Fruit fly (Drosophila melanogaster) whole organism, embryonic: ENCODE data around the gene Ugt36D1.

Source experiments
- Aef1 ChIP-seq: fragments of 200-800 bp; sonication (Bioruptor generic); IDR thresholded peaks from 3 replicates; pipeline ENCODE4 v1.3.6; 2022; ENCODE audit warnings: missing biosample characterization, missing genetic modification characterization
- Asciz ChIP-seq: fragments of 200-800 bp; sonication (Bioruptor generic); optimal IDR thresholded peaks from 2 replicates; lab custom pipeline; 2017; ENCODE audit warnings: missing biosample characterization, mild to moderate bottlenecking, missing genetic modification characterization, missing genetic modification reagents
- Blimp-1 ChIP-seq: fragments of 200-800 bp; sonication (Bioruptor generic); optimal IDR thresholded peaks from 3 replicates; lab custom pipeline; 2018; ENCODE audit warnings: missing biosample characterization, missing genetic modification characterization, mild to moderate bottlenecking, moderate library complexity, missing genetic modification reagents
- C15 ChIP-seq: fragments of 200-800 bp; sonication (Bioruptor generic); IDR thresholded peaks from 3 replicates; pipeline ENCODE4 v1.3.6; 2022; ENCODE audit warnings: missing biosample characterization, missing genetic modification characterization
- CG10654 ChIP-seq: fragments of 200-800 bp; sonication (Bioruptor generic); optimal IDR thresholded peaks from 2 replicates; lab custom pipeline; 2016; ENCODE audit warnings: missing biosample characterization, missing genetic modification characterization
- CG13287 ChIP-seq: fragments of 200-800 bp; sonication (Bioruptor generic); IDR thresholded peaks from 2 replicates; pipeline ENCODE4 v1.3.6; 2022; ENCODE audit warnings: missing biosample characterization, missing genetic modification characterization; ENCODE audit not compliant: partially characterized antibody
- CG1529 ChIP-seq: fragments of 200-800 bp; sonication (Bioruptor generic); optimal IDR thresholded peaks from 3 replicates; lab custom pipeline; 2018; ENCODE audit warnings: missing biosample characterization, missing genetic modification characterization
- CG15601 ChIP-seq: fragments of 200-800 bp; sonication (Bioruptor generic); optimal IDR thresholded peaks from 3 replicates; lab custom pipeline; 2019; ENCODE audit warnings: missing biosample characterization, mild to moderate bottlenecking, missing genetic modification characterization, moderate library complexity
- CG17359 ChIP-seq: fragments of 200-800 bp; sonication (Bioruptor generic); optimal IDR thresholded peaks from 3 replicates; lab custom pipeline; 2018; ENCODE audit warnings: missing biosample characterization, mild to moderate bottlenecking, missing genetic modification characterization, moderate library complexity
- CG18599 ChIP-seq: fragments of 200-800 bp; sonication (Bioruptor generic); optimal IDR thresholded peaks from 3 replicates; lab custom pipeline; 2017; ENCODE audit warnings: missing biosample characterization, missing genetic modification characterization, mild to moderate bottlenecking, moderate library complexity, missing genetic modification reagents
- CG2199 ChIP-seq: fragments of 200-800 bp; sonication (Bioruptor generic); IDR thresholded peaks from 3 replicates; pipeline ENCODE4 v1.3.6; 2022; ENCODE audit warnings: missing biosample characterization, missing genetic modification characterization
- CG3065 ChIP-seq: fragments of 200-800 bp; sonication (Bioruptor generic); optimal IDR thresholded peaks from 2 replicates; lab custom pipeline; 2016; ENCODE audit warnings: missing biosample characterization, missing genetic modification characterization
- CG3163 ChIP-seq: fragments of 200-800 bp; sonication (Bioruptor generic); optimal IDR thresholded peaks from 3 replicates; lab custom pipeline; 2016; ENCODE audit warnings: missing biosample characterization, missing genetic modification characterization
- CG34376 ChIP-seq: fragments of 200-800 bp; sonication (Bioruptor generic); optimal IDR thresholded peaks from 2 replicates; lab custom pipeline; 2018; ENCODE audit warnings: missing biosample characterization, mild to moderate bottlenecking, missing genetic modification characterization
- CG3726 ChIP-seq: fragments of 200-800 bp; sonication (Bioruptor generic); IDR thresholded peaks from 3 replicates; pipeline ENCODE4, ENCODE4 v1.3.6; 2022; ENCODE audit warnings: missing biosample characterization, missing genetic modification characterization
- CG4617 ChIP-seq: fragments of 200-800 bp; sonication (Bioruptor generic); optimal IDR thresholded peaks from 3 replicates; lab custom pipeline; 2016; ENCODE audit warnings: missing biosample characterization, missing genetic modification characterization, borderline replicate concordance
- CG4730 ChIP-seq: fragments of 200-800 bp; sonication (Bioruptor generic); IDR thresholded peaks from 2 replicates; pipeline ENCODE4 v1.3.6; 2022; ENCODE audit warnings: missing biosample characterization, missing genetic modification characterization
- CG6654 ChIP-seq: fragments of 200-800 bp; sonication (Bioruptor generic); optimal IDR thresholded peaks from 2 replicates; lab custom pipeline; 2017; ENCODE audit warnings: missing biosample characterization, mild to moderate bottlenecking, missing genetic modification characterization
- CG6683 ChIP-seq: fragments of 200-800 bp; sonication (Bioruptor generic); optimal IDR thresholded peaks from 2 replicates; lab custom pipeline; 2017; ENCODE audit warnings: missing biosample characterization, mild to moderate bottlenecking, missing genetic modification characterization, missing genetic modification reagents
- CG6791 ChIP-seq: fragments of 200-800 bp; sonication (Bioruptor generic); IDR thresholded peaks from 3 replicates; pipeline ENCODE4 v1.3.6; 2022; ENCODE audit warnings: missing biosample characterization, missing genetic modification characterization; ENCODE audit not compliant: partially characterized antibody
- CG7271 ChIP-seq: fragments of 200-800 bp; sonication (Bioruptor generic); optimal IDR thresholded peaks from 2 replicates; lab custom pipeline; 2018; ENCODE audit warnings: missing biosample characterization, mild to moderate bottlenecking, missing genetic modification characterization, moderate library complexity
- CG7357 ChIP-seq: fragments of 200-800 bp; sonication (Bioruptor generic); IDR thresholded peaks from 3 replicates; pipeline ENCODE4 v1.3.6; 2022; ENCODE audit warnings: missing biosample characterization, missing genetic modification characterization
- CG7372 ChIP-seq: fragments of 200-800 bp; sonication (Bioruptor generic); IDR thresholded peaks from 2 replicates; pipeline ENCODE4 v1.3.6; 2022; ENCODE audit warnings: missing biosample characterization, missing genetic modification characterization
- CTCF ChIP-seq: fragments of 200-800 bp; sonication (Bioruptor generic); optimal IDR thresholded peaks from 2 replicates; lab custom pipeline; 2017; ENCODE audit warnings: missing biosample characterization, mild to moderate bottlenecking, missing genetic modification characterization, moderate library complexity
- Camta ChIP-seq: fragments of 200-800 bp; sonication (Bioruptor generic); optimal IDR thresholded peaks from 2 replicates; lab custom pipeline; 2016; ENCODE audit warnings: missing biosample characterization, missing genetic modification characterization
- Deaf1 ChIP-seq: fragments of 200-800 bp; optimal IDR thresholded peaks from 3 replicates; lab custom pipeline; 2019; ENCODE audit warnings: missing biosample characterization, mild to moderate bottlenecking, missing genetic modification characterization, moderate library complexity
- Dp ChIP-seq: fragments of 200-800 bp; sonication (Bioruptor generic); optimal IDR thresholded peaks from 2 replicates; lab custom pipeline; 2018; ENCODE audit warnings: missing biosample characterization, mild to moderate bottlenecking, missing genetic modification characterization, moderate library complexity
- Lhr ChIP-seq: fragments of 200-800 bp; sonication (Bioruptor generic); optimal IDR thresholded peaks from 3 replicates; lab custom pipeline; 2017; ENCODE audit warnings: mild to moderate bottlenecking, missing biosample characterization, missing genetic modification reagents, missing genetic modification characterization
- Med ChIP-seq: fragments of 200-800 bp; sonication (Bioruptor generic); peaks from one replicate; lab custom pipeline; 2016; ENCODE audit warnings: missing biosample characterization, missing genetic modification characterization, mild to moderate bottlenecking, inconsistent platforms, moderate library complexity
- Trl ChIP-seq, 3 experiments: fragments of >200 bp in 2 of 3; fragments of 200-800 bp in 1 of 3; sonication (Bioruptor generic) in 1 of 3; optimal IDR thresholded peaks; 2 replicates in 1 of 3; 3 replicates in 2 of 3; lab custom pipeline; 2016 to 2017; ENCODE audit warnings: missing biosample characterization in 1 of 3, missing genetic modification characterization in 1 of 3
- cg ChIP-seq: fragments of 200-800 bp; sonication (Bioruptor generic); optimal IDR thresholded peaks from 3 replicates; lab custom pipeline; 2019; ENCODE audit warnings: missing biosample characterization, mild to moderate bottlenecking, missing genetic modification characterization, moderate library complexity
- cwo ChIP-seq: fragments of 200-800 bp; sonication (Bioruptor generic); optimal IDR thresholded peaks from 3 replicates; lab custom pipeline; 2017; ENCODE audit warnings: missing biosample characterization, missing genetic modification characterization, mild to moderate bottlenecking, moderate library complexity, missing genetic modification reagents
- dm ChIP-seq: fragments of 200-800 bp; sonication (Bioruptor generic); optimal IDR thresholded peaks from 3 replicates; lab custom pipeline; 2016; ENCODE audit warnings: missing biosample characterization, missing genetic modification characterization
- dmrt99B ChIP-seq: fragments of 200-800 bp; sonication (Bioruptor generic); optimal IDR thresholded peaks from 2 replicates; lab custom pipeline; 2018; ENCODE audit warnings: missing biosample characterization, mild to moderate bottlenecking, missing genetic modification characterization, moderate library complexity
- exex ChIP-seq: fragments of 200-800 bp; sonication (Bioruptor generic); optimal IDR thresholded peaks from 4 replicates; lab custom pipeline; 2018; ENCODE audit warnings: missing biosample characterization, mild to moderate bottlenecking, missing genetic modification characterization, moderate library complexity
- fru ChIP-seq: fragments of >200 bp; optimal IDR thresholded peaks from 2 replicates; lab custom pipeline; 2017
- her ChIP-seq: fragments of 200-800 bp; sonication (Bioruptor generic); optimal IDR thresholded peaks from 2 replicates; lab custom pipeline; 2016; ENCODE audit warnings: missing biosample characterization, missing genetic modification characterization
- onecut ChIP-seq: fragments of 200-800 bp; sonication (Bioruptor generic); IDR thresholded peaks from 2 replicates; pipeline ENCODE4 v1.3.6; 2022; ENCODE audit warnings: missing biosample characterization, missing genetic modification characterization
- ro ChIP-seq: fragments of 200-800 bp; sonication (Bioruptor generic); IDR thresholded peaks from 2 replicates; pipeline ENCODE4 v1.3.6; 2022; ENCODE audit warnings: missing biosample characterization, missing genetic modification characterization
- sd ChIP-seq: fragments of 200-800 bp; sonication (Bioruptor generic); optimal IDR thresholded peaks from 3 replicates; lab custom pipeline; 2018; ENCODE audit warnings: missing biosample characterization, mild to moderate bottlenecking, missing genetic modification characterization, moderate library complexity
- sens ChIP-seq: fragments of 200-800 bp; sonication (Bioruptor generic); peaks from one replicate; lab custom pipeline; 2016; ENCODE audit warnings: missing biosample characterization, missing genetic modification characterization
- sisA ChIP-seq: fragments of 200-800 bp; sonication (Bioruptor generic); IDR thresholded peaks from 2 replicates; pipeline ENCODE4 v1.3.6; 2022; ENCODE audit warnings: missing biosample characterization, missing genetic modification characterization
- sqz ChIP-seq: fragments of 200-800 bp; sonication (Bioruptor generic); optimal IDR thresholded peaks from 3 replicates; lab custom pipeline; 2018; ENCODE audit warnings: missing biosample characterization, mild to moderate bottlenecking, missing genetic modification characterization
- sug ChIP-seq: fragments of 200-800 bp; optimal IDR thresholded peaks from 2 replicates; lab custom pipeline; 2019; ENCODE audit warnings: missing biosample characterization, mild to moderate bottlenecking, missing genetic modification characterization, moderate library complexity
- ttk ChIP-seq: fragments of 200-800 bp; sonication (Bioruptor generic); IDR thresholded peaks from 2 replicates; pipeline ENCODE4 v2.1.2; 2022; ENCODE audit warnings: missing biosample characterization, missing genetic modification characterization
- vfl ChIP-seq: fragments of 200-800 bp; sonication (Bioruptor generic); optimal IDR thresholded peaks from 2 replicates; lab custom pipeline; 2016; ENCODE audit warnings: missing biosample characterization, missing genetic modification characterization

Ugt36D1 gene

dm6 chr2L:18787415-18787989 lies 35.8 kb upstream of the Ugt36D1 start (continued):
- no peak for TF ChIP-seq CG7357
- no peak for TF ChIP-seq dm (GFP tag; lab: Kevin White, UChicago)
- no peak for TF ChIP-seq Dp
- no peak for TF ChIP-seq CG6654 (GFP tag; lab: Kevin White, UChicago)
- TF ChIP-seq onecut, result no peak
- peak; percentile 80 for TF ChIP-seq Deaf1 (tag; lab: Kevin White, UChicago)
- no peak for TF ChIP-seq CG3065 (GFP tag; lab: Kevin White, UChicago)
- TF ChIP-seq exex (tag; lab: Kevin White, UChicago), result peak; percentile 70
- no peak for TF ChIP-seq Lhr (GFP tag; lab: Kevin White, UChicago)
- peak; percentile 69 for TF ChIP-seq sug
- TF ChIP-seq Camta (GFP tag; lab: Kevin White, UChicago), result no peak
- no peak for TF ChIP-seq CG15601 (tag; lab: Kevin White, UChicago)
- no peak for TF ChIP-seq dmrt99B (tag; lab: Kevin White, UChicago)
- peak; percentile 66 for TF ChIP-seq CG34376 (GFP tag; lab: Kevin White, UChicago)
- TF ChIP-seq fru (lab: Kevin White, UChicago), result no peak
- TF ChIP-seq Med (GFP tag; lab: Kevin White, UChicago), result peak; percentile 38
- TF ChIP-seq CG2199, result 0 out of 3 replicates have a peak, but pooled peaks have one; percentile 57
- TF ChIP-seq cg (GFP tag; lab: Kevin White, UChicago), result no peak
- no peak for TF ChIP-seq CG7271 (tag; lab: Kevin White, UChicago)
- TF ChIP-seq Trl (optimal IDR thresholded peaks at IDR 0.05; lab: Kevin White, UChicago), result peak in 1 of 2 experiments; percentile 2
- TF ChIP-seq Trl (GFP tag; optimal IDR thresholded peaks at IDR 0.05; lab: Kevin White, UChicago), result no peak
- no peak for TF ChIP-seq ro (GFP tag; lab: Robert Waterston, UW)
- no peak for TF ChIP-seq CG3726 (GFP tag; lab: Robert Waterston, UW)
- TF ChIP-seq CG1529 (GFP tag; lab: Kevin White, UChicago), result no peak
- TF ChIP-seq CG18599, result peak; percentile 12
- TF ChIP-seq, all 482 proteins: peak for 9

dm6 chr2L:18788953-18789352 lies 34.4 kb upstream of the Ugt36D1 start:
- peak; percentile 15 for TF ChIP-seq sd (tag; lab: Kevin White, UChicago)
- TF ChIP-seq ttk (GFP tag; lab: Robert Waterston, UW), result no peak
- TF ChIP-seq exex (tag; lab: Kevin White, UChicago), result peak; percentile 16
- no peak for TF ChIP-seq CG7271 (tag; lab: Kevin White, UChicago)
- no peak for TF ChIP-seq CG3163 (GFP tag; lab: Kevin White, UChicago)
- peak; percentile 43 for TF ChIP-seq Blimp-1 (GFP tag; lab: Kevin White, UChicago)
- TF ChIP-seq CG15601 (tag; lab: Kevin White, UChicago), result peak; percentile 22
- TF ChIP-seq sug, result peak; percentile 44
- TF ChIP-seq CG6791 (GFP tag; lab: Robert Waterston, UW), result no peak
- no peak for TF ChIP-seq sisA
- no peak for TF ChIP-seq Aef1
- 0 out of 3 replicates have a peak, but pooled peaks have one; percentile 31 for TF ChIP-seq CG2199
- TF ChIP-seq CG17359 (tag; lab: Kevin White, UChicago), result peak; percentile 21
- TF ChIP-seq CG4730, result no peak
- no peak for TF ChIP-seq her
- TF ChIP-seq sqz (GFP tag; lab: Kevin White, UChicago), result peak; percentile 20
- peak; percentile 76 for TF ChIP-seq sens (GFP tag; lab: Kevin White, UChicago)
- TF ChIP-seq CG6683 (GFP tag; lab: Kevin White, UChicago), result no peak
- TF ChIP-seq cwo (GFP tag; lab: Kevin White, UChicago), result peak; percentile 38
- TF ChIP-seq CG4617 (GFP tag; lab: Kevin White, UChicago), result no peak
- peak; percentile 22; the same call in 1 of the 2 replicates for TF ChIP-seq CG7372 (GFP tag; lab: Robert Waterston, UW)
- peak; percentile 22 for TF ChIP-seq Deaf1 (tag; lab: Kevin White, UChicago)
- TF ChIP-seq vfl (GFP tag; lab: Kevin White, UChicago), result no peak
- TF ChIP-seq CG10654 (GFP tag; lab: Kevin White, UChicago), result no peak
- TF ChIP-seq CG13287, result no peak
- TF ChIP-seq CG18599, result no peak
- TF ChIP-seq Asciz (GFP tag; lab: Kevin White, UChicago), result no peak
- peak; percentile 61 for TF ChIP-seq Med (GFP tag; lab: Kevin White, UChicago)
- no peak for TF ChIP-seq CTCF
- TF ChIP-seq C15, result no peak
